Fruit fly (Drosophila melanogaster) whole organism, wandering third instar larva: ENCODE measurements around the gene Gp93.

Source experiments
- Abd-B ChIP-seq: fragments of >200 bp; optimal IDR thresholded peaks from 2 replicates; lab custom pipeline; 2017; ENCODE audit warnings: missing biosample characterization, missing genetic modification characterization
- CG32264 ChIP-seq: fragments of 200-800 bp; sonication (Bioruptor generic); optimal IDR thresholded peaks from 2 replicates; lab custom pipeline; 2016; ENCODE audit warnings: missing biosample characterization, missing genetic modification characterization
- CG9705 ChIP-seq: fragments of 200-800 bp; sonication (Bioruptor generic); optimal IDR thresholded peaks from 2 replicates; lab custom pipeline; 2018; ENCODE audit warnings: missing biosample characterization, mild to moderate bottlenecking, missing genetic modification characterization
- CrebA ChIP-seq: fragments of 200-800 bp; sonication (Bioruptor generic); optimal IDR thresholded peaks from 2 replicates; lab custom pipeline; 2016; ENCODE audit warnings: missing biosample characterization, mild to moderate bottlenecking, missing genetic modification characterization, borderline replicate concordance
- Dfd ChIP-seq: fragments of >200 bp; optimal IDR thresholded peaks from 2 replicates; lab custom pipeline; 2017; ENCODE audit warnings: missing biosample characterization, missing genetic modification characterization
- Dif ChIP-seq: fragments of 200-275, 200-300 bp; sonication (Bioruptor generic); optimal IDR thresholded peaks from 2 replicates; lab custom pipeline; 2018; ENCODE audit warnings: missing biosample characterization, missing genetic modification characterization; ENCODE audit not compliant: partially characterized antibody
- GATAd ChIP-seq: sonication (Bioruptor generic); optimal IDR thresholded peaks from 2 replicates; lab custom pipeline; 2016; ENCODE audit warnings: missing biosample characterization, missing genetic modification characterization
- HLH106 ChIP-seq: fragments of 200-800 bp; optimal IDR thresholded peaks from 3 replicates; lab custom pipeline; 2019; ENCODE audit warnings: missing biosample characterization, mild to moderate bottlenecking, missing genetic modification characterization, moderate library complexity
- Hnf4 ChIP-seq: fragments of 200-800 bp; sonication (Bioruptor generic); optimal IDR thresholded peaks from 2 replicates; lab custom pipeline; 2016; ENCODE audit warnings: missing biosample characterization, mild to moderate bottlenecking, missing genetic modification characterization
- Hr78 ChIP-seq: fragments of >200 bp; optimal IDR thresholded peaks from 2 replicates; lab custom pipeline; 2017; ENCODE audit warnings: missing biosample characterization, missing genetic modification characterization
- Hr83 ChIP-seq: fragments of 200-300 bp; sonication (Bioruptor generic); optimal IDR thresholded peaks from 2 replicates; lab custom pipeline; 2016; ENCODE audit warnings: missing biosample characterization, mild to moderate bottlenecking, missing genetic modification characterization, moderate library complexity; ENCODE audit not compliant: poor library complexity, severe bottlenecking
- Jra ChIP-seq: sonication (Bioruptor generic); optimal IDR thresholded peaks from 2 replicates; lab custom pipeline; 2016; ENCODE audit warnings: missing biosample characterization, missing genetic modification characterization
- Mio ChIP-seq: sonication (Bioruptor generic); optimal IDR thresholded peaks from 2 replicates; lab custom pipeline; 2016; ENCODE audit warnings: missing biosample characterization, missing genetic modification characterization
- Myc ChIP-seq: fragments of >200 bp; optimal IDR thresholded peaks from 2 replicates; lab custom pipeline; 2017
- N ChIP-seq: fragments of >200 bp; optimal IDR thresholded peaks from 2 replicates; lab custom pipeline; 2018; ENCODE audit warnings: missing biosample characterization, missing external identifiers, missing genetic modification characterization
- OdsH ChIP-seq: fragments of 200-800 bp; sonication (Bioruptor generic); optimal IDR thresholded peaks from 2 replicates; lab custom pipeline; 2016; ENCODE audit warnings: missing biosample characterization, mild to moderate bottlenecking, missing genetic modification characterization
- Rel ChIP-seq, 2 experiments: fragments of 200-800 bp; sonication (Bioruptor generic) in 1 of 2; optimal IDR thresholded peaks; 2 replicates in 1 of 2; 3 replicates in 1 of 2; lab custom pipeline; 2016 to 2019; ENCODE audit warnings: mild to moderate bottlenecking in 2 of 2, missing biosample characterization in 2 of 2, missing genetic modification characterization in 2 of 2, moderate library complexity in 1 of 2
- Sp1 ChIP-seq: fragments of 200-800 bp; sonication (Bioruptor generic); optimal IDR thresholded peaks from 3 replicates; lab custom pipeline; 2019; ENCODE audit warnings: missing biosample characterization, mild to moderate bottlenecking, missing genetic modification characterization, moderate library complexity
- Vsx2 ChIP-seq: fragments of 200-300, 225-300 bp; sonication (Bioruptor generic); optimal IDR thresholded peaks from 2 replicates; lab custom pipeline; 2018; ENCODE audit warnings: missing biosample characterization, missing genetic modification characterization; ENCODE audit not compliant: partially characterized antibody
- br ChIP-seq: fragments of 200-800 bp; sonication (Bioruptor generic); optimal IDR thresholded peaks from 2 replicates; lab custom pipeline; 2016; ENCODE audit warnings: missing biosample characterization, missing genetic modification characterization
- brk ChIP-seq: fragments of 200-800 bp; sonication (Bioruptor generic); optimal IDR thresholded peaks from 2 replicates; lab custom pipeline; 2016; ENCODE audit warnings: missing biosample characterization, mild to moderate bottlenecking, missing genetic modification characterization
- dl ChIP-seq, 2 experiments: fragments of 175-275, 200-275 bp in 1 of 2; fragments of 200-275 bp in 1 of 2; sonication (Bioruptor generic); optimal IDR thresholded peaks; lab custom pipeline; 2018; ENCODE audit warnings: mild to moderate bottlenecking in 2 of 2, missing biosample characterization in 2 of 2, missing genetic modification characterization in 2 of 2, moderate library complexity in 2 of 2; ENCODE audit not compliant: partially characterized antibody in 2 of 2, insufficient read depth in 1 of 2
- dmrt93B ChIP-seq: fragments of 200-800 bp; sonication (Bioruptor generic); optimal IDR thresholded peaks from 2 replicates; lab custom pipeline; 2018; ENCODE audit warnings: missing biosample characterization, mild to moderate bottlenecking, missing genetic modification characterization
- dsf ChIP-seq: sonication (Bioruptor generic); optimal IDR thresholded peaks from 2 replicates; lab custom pipeline; 2016; ENCODE audit warnings: missing biosample characterization, missing genetic modification characterization, borderline replicate concordance
- ey ChIP-seq: fragments of 200-800 bp; sonication (Bioruptor generic); optimal IDR thresholded peaks from 2 replicates; lab custom pipeline; 2016; ENCODE audit warnings: missing biosample characterization, missing genetic modification characterization
- foxo ChIP-seq, 2 experiments: fragments of 200-800 bp; sonication (Bioruptor generic); optimal IDR thresholded peaks; 2 replicates in 1 of 2; 3 replicates in 1 of 2; lab custom pipeline; 2016 to 2017; ENCODE audit warnings: missing biosample characterization in 2 of 2, missing genetic modification characterization in 2 of 2
- fru ChIP-seq: fragments of 200-800 bp; sonication (Bioruptor generic); optimal IDR thresholded peaks from 3 replicates; lab custom pipeline; 2016; ENCODE audit warnings: missing biosample characterization, mild to moderate bottlenecking, missing genetic modification characterization
- h ChIP-seq: fragments of 200-800 bp; sonication (Bioruptor generic); optimal IDR thresholded peaks from 3 replicates; lab custom pipeline; 2016; ENCODE audit warnings: missing biosample characterization, mild to moderate bottlenecking, missing genetic modification characterization
- jim ChIP-seq: fragments of 175-275, 200-325 bp; sonication (Bioruptor generic); optimal IDR thresholded peaks from 2 replicates; lab custom pipeline; 2016; ENCODE audit warnings: missing biosample characterization, mild to moderate bottlenecking, missing genetic modification characterization
- lola ChIP-seq: fragments of >200 bp; optimal IDR thresholded peaks from 2 replicates; lab custom pipeline; 2017; ENCODE audit warnings: missing biosample characterization, missing genetic modification characterization
- pan ChIP-seq: fragments of >200 bp; optimal IDR thresholded peaks from 2 replicates; lab custom pipeline; 2017
- psq ChIP-seq: fragments of 200-800 bp; sonication (Bioruptor generic); optimal IDR thresholded peaks from 3 replicates; lab custom pipeline; 2017; ENCODE audit warnings: missing biosample characterization, mild to moderate bottlenecking, missing genetic modification characterization, moderate library complexity
- rgr ChIP-seq: fragments of 200-800 bp; sonication (Bioruptor generic); optimal IDR thresholded peaks from 3 replicates; lab custom pipeline; 2016; ENCODE audit warnings: missing biosample characterization, mild to moderate bottlenecking, missing genetic modification characterization
- sage ChIP-seq: fragments of 200-800 bp; sonication (Bioruptor generic); optimal IDR thresholded peaks from 2 replicates; lab custom pipeline; 2016; ENCODE audit warnings: missing biosample characterization, mild to moderate bottlenecking, missing genetic modification characterization
- sv ChIP-seq: fragments of 200-800 bp; sonication (Bioruptor generic); optimal IDR thresholded peaks from 3 replicates; lab custom pipeline; 2016; ENCODE audit warnings: missing biosample characterization, missing genetic modification characterization
- tai ChIP-seq: sonication (Bioruptor generic); optimal IDR thresholded peaks from 2 replicates; lab custom pipeline; 2016; ENCODE audit warnings: missing biosample characterization, missing genetic modification characterization
- usp ChIP-seq: fragments of >200 bp; optimal IDR thresholded peaks from 2 replicates; lab custom pipeline; 2017; ENCODE audit warnings: missing biosample characterization, missing genetic modification characterization
- woc ChIP-seq: sonication (Bioruptor generic); optimal IDR thresholded peaks from 2 replicates; lab custom pipeline; 2016; ENCODE audit warnings: missing biosample characterization, mild to moderate bottlenecking, missing genetic modification characterization

Gene Gp93

DNA sequence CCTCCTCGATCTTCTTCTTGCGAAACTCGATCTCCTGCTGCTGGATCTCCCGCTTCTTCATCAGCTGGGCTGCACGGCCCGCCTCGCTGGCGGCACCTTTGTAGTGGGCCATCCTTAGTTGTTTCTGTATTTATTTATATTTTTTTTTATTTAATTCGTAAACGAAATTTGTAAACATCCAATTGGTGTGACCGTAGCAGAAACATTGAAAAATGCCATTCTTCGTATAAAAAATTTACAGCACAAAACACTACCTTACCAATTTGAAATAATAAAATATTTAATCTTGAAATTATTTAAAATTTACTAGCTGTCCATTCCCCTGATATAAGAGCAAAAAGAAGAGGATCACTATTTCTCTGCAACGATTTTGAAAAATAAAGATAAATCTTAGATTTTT, 27.6 kb upstream of the Gp93 start, which contains the start of gene CG12259:
Gene CG12259, minus strand, starts transcription at position 207 of the 400 bp plus-strand sequence.
- TF ChIP-seq br (GFP tag; lab: Kevin White, UChicago), result no peak
- TF ChIP-seq woc (GFP tag; lab: Kevin White, UChicago), result peak; percentile 6

DNA sequence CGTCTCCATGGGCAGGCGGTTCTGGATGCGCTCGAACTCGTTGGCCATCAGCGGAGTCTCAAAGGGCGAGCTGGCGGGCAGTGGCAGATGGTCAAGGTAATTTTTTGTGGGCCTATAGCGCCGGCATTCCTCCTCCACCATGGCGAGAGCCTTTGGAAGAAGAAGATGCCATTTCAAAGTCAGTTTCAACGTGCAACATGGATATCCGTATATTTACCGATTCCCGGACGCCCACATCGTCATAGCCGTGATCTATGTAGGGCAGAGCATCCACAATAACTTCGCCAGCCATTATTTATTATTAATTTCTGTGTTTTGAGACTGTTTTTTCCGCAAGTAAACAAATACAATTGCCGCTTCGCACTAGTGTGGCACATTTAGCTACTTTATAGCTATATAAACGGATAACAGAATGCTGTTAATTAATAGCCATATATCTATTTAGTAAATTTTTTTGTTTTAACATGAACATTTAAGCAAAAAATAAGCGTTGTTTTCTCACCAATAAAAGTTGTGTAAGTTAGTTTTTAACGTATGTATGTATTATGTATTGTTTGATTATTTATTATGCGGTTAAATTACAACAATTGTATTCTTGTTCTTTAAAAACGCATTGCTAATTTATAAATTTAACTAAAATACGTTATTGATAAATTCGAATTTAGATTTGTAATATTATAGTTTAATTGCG, 26.4 kb upstream of the Gp93 start, which contains the start of gene BCAS2:
Gene BCAS2, minus strand, starts transcription at position 375 of the 691 bp plus-strand sequence.
- TF ChIP-seq OdsH (GFP tag; lab: Kevin White, UChicago) (no peak), Myc (lab: Kevin White, UChicago) (peak; percentile 93), CG32264 (GFP tag; lab: Kevin White, UChicago) (no peak), CrebA (GFP tag; lab: Kevin White, UChicago) (no peak), h (GFP tag; lab: Kevin White, UChicago) (no peak), pan (lab: Kevin White, UChicago) (no peak)

DNA sequence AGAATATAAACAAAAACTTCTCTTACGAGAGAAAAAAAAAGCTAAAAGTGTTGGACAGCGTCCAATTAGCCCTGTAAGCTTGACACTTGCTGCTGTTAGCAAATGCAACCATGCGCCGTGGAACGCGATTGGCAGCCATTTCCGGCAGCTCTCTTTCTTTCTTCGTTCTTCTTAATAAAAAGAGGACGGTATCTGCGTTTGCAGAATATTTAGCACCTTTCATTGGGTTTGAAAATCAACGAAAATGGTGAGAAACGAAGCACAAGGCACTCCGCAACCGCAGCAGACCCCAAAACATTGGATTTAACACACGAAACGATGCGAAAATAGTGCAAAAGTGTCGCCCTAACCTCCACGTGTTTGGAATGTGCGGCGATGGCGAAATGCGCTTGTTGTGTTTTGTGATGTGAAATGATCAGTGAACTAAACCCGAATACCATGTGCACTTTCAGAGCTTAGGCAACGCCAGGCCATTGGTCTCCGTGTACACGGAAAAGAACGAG, 25.8 kb upstream of the Gp93 start, which contains the start of gene RpL4:
Gene RpL4, plus strand, starts transcription at position 149 of the 503 bp plus-strand sequence.
- TF ChIP-seq GATAd (GFP tag; lab: Kevin White, UChicago), result no peak
- peak; percentile 90 for TF ChIP-seq Hr83 (GFP tag; lab: Kevin White, UChicago)
- TF ChIP-seq Jra (GFP tag; lab: Kevin White, UChicago), result no peak
- no peak for TF ChIP-seq lola
- no peak for TF ChIP-seq jim (GFP tag; lab: Kevin White, UChicago)
- no peak for TF ChIP-seq Dif (GFP tag; lab: Kevin White, UChicago)
- peak in 1 of 2 experiments; percentile 66 for TF ChIP-seq foxo (GFP tag; optimal IDR thresholded peaks at IDR 0.05; lab: Kevin White, UChicago)
- no peak for TF ChIP-seq pan (lab: Kevin White, UChicago)
- TF ChIP-seq woc (GFP tag; lab: Kevin White, UChicago), result peak; percentile 69
- no peak for TF ChIP-seq N
- TF ChIP-seq CG9705 (GFP tag; lab: Kevin White, UChicago), result peak; percentile 81
- TF ChIP-seq brk, result no peak
- TF ChIP-seq OdsH (GFP tag; lab: Kevin White, UChicago), result peak; percentile 77
- TF ChIP-seq sage, result peak; percentile 42
- TF ChIP-seq Rel (GFP tag; optimal IDR thresholded peaks at IDR 0.05; lab: Kevin White, UChicago), result no peak
- peak; percentile 31 for TF ChIP-seq Rel (tag; optimal IDR thresholded peaks at IDR 0.05; lab: Kevin White, UChicago)
- peak; percentile 68 for TF ChIP-seq dsf (GFP tag; lab: Kevin White, UChicago)
- peak; percentile 76 for TF ChIP-seq h (GFP tag; lab: Kevin White, UChicago)
- peak; percentile 91 for TF ChIP-seq Sp1
- TF ChIP-seq Hnf4 (GFP tag; lab: Kevin White, UChicago), result no peak
- peak; percentile 39 for TF ChIP-seq CG32264 (GFP tag; lab: Kevin White, UChicago)
- peak; percentile 92 for TF ChIP-seq rgr
- no peak for TF ChIP-seq Hr78
- TF ChIP-seq Myc (lab: Kevin White, UChicago), result peak; percentile 55
- TF ChIP-seq tai (GFP tag; lab: Kevin White, UChicago), result no peak
- TF ChIP-seq ey (GFP tag; lab: Kevin White, UChicago), result peak; percentile 35
- peak; percentile 57 for TF ChIP-seq fru (GFP tag; lab: Kevin White, UChicago)
- peak; percentile 65 for TF ChIP-seq Mio (GFP tag; lab: Kevin White, UChicago)
- peak; percentile 61 for TF ChIP-seq psq (GFP tag; lab: Kevin White, UChicago)
- TF ChIP-seq Dfd (GFP tag; lab: Kevin White, UChicago), result no peak
- TF ChIP-seq Vsx2 (GFP tag; lab: Kevin White, UChicago), result no peak
- TF ChIP-seq dmrt93B, result peak; percentile 77
- TF ChIP-seq dl (GFP tag; optimal IDR thresholded peaks at IDR 0.05; lab: Kevin White, UChicago; ENCODE audit: insufficient read depth in 1 of 2, partially characterized antibody in 2 of 2), result no peak
- peak; percentile 83 for TF ChIP-seq sv (GFP tag; lab: Kevin White, UChicago)
- TF ChIP-seq HLH106, result peak; percentile 37
- no peak for TF ChIP-seq Abd-B (GFP tag; lab: Kevin White, UChicago)
- TF ChIP-seq br (GFP tag; lab: Kevin White, UChicago), result peak; percentile 74
- TF ChIP-seq CrebA (GFP tag; lab: Kevin White, UChicago), result no peak
- no peak for TF ChIP-seq usp (GFP tag; lab: Kevin White, UChicago)
